Fruit fly (Drosophila melanogaster) whole organism, prepupa: ENCODE results near the gene ldbr.
A peak's percentile ranks its signal among the peaks of the same experiment; 100 is the strongest.

Experiments used
- Blimp-1 ChIP-seq: fragments of 200-800 bp; sonication (Bioruptor generic); optimal IDR thresholded peaks from 3 replicates; lab custom pipeline; 2017; ENCODE audit warnings: missing biosample characterization, missing genetic modification characterization, mild to moderate bottlenecking, moderate library complexity, missing genetic modification reagents
- CG10631 ChIP-seq: fragments of 200-800 bp; sonication (Bioruptor generic); optimal IDR thresholded peaks from 2 replicates; lab custom pipeline; 2016; ENCODE audit warnings: missing biosample characterization, missing genetic modification characterization
- CG11294 ChIP-seq: fragments of 200-800 bp; sonication (Bioruptor generic); IDR thresholded peaks from 2 replicates; pipeline ENCODE4 v1.3.6; 2022; ENCODE audit warnings: missing biosample characterization, missing genetic modification characterization
- CG11762 ChIP-seq: fragments of 200-800 bp; sonication (Bioruptor generic); optimal IDR thresholded peaks from 3 replicates; lab custom pipeline; 2016; ENCODE audit warnings: missing biosample characterization, missing genetic modification characterization; ENCODE audit not compliant: insufficient read depth
- CG11902 ChIP-seq: fragments of 200-800 bp; sonication (Bioruptor generic); optimal IDR thresholded peaks from 3 replicates; lab custom pipeline; 2016; ENCODE audit warnings: missing biosample characterization, missing genetic modification characterization
- CG1621 ChIP-seq: fragments of 200-800 bp; sonication (Bioruptor generic); optimal IDR thresholded peaks from 3 replicates; lab custom pipeline; 2018; ENCODE audit warnings: missing biosample characterization, mild to moderate bottlenecking, missing genetic modification characterization
- CG16779 ChIP-seq: fragments of 200-800 bp; sonication (Bioruptor generic); optimal IDR thresholded peaks from 3 replicates; lab custom pipeline; 2017; ENCODE audit warnings: missing biosample characterization, mild to moderate bottlenecking, missing genetic modification characterization
- CG3032 ChIP-seq: fragments of 200-800 bp; optimal IDR thresholded peaks from 2 replicates; lab custom pipeline; 2019; ENCODE audit warnings: missing biosample characterization, mild to moderate bottlenecking, missing genetic modification characterization, moderate library complexity
- CG31627 ChIP-seq: fragments of 200-800 bp; sonication (Bioruptor generic); optimal IDR thresholded peaks from 3 replicates; lab custom pipeline; 2016; ENCODE audit warnings: missing biosample characterization, missing genetic modification characterization
- CG34406 ChIP-seq: fragments of 200-800 bp; sonication (Bioruptor generic); optimal IDR thresholded peaks from 3 replicates; lab custom pipeline; 2016; ENCODE audit warnings: missing biosample characterization, missing genetic modification characterization
- CG3919 ChIP-seq: fragments of 200-800 bp; sonication (Bioruptor generic); optimal IDR thresholded peaks from 3 replicates; lab custom pipeline; 2016; ENCODE audit warnings: missing biosample characterization, missing genetic modification characterization
- CG4318 ChIP-seq: fragments of 200-800 bp; sonication (Bioruptor generic); optimal IDR thresholded peaks from 3 replicates; lab custom pipeline; 2017; ENCODE audit warnings: missing biosample characterization, mild to moderate bottlenecking, missing genetic modification characterization
- CG6163 ChIP-seq: fragments of 200-800 bp; sonication (Bioruptor generic); IDR thresholded peaks from 3 replicates; pipeline ENCODE4 v1.3.6; 2022; ENCODE audit warnings: missing biosample characterization, missing genetic modification characterization
- CG6276 ChIP-seq: fragments of 200-800 bp; sonication (Bioruptor generic); optimal IDR thresholded peaks from 2 replicates; lab custom pipeline; 2017; ENCODE audit warnings: missing biosample characterization, mild to moderate bottlenecking, missing genetic modification characterization
- CG6792 ChIP-seq: fragments of 200-800 bp; sonication (Bioruptor generic); optimal IDR thresholded peaks from 3 replicates; lab custom pipeline; 2016; ENCODE audit warnings: missing biosample characterization, missing genetic modification characterization
- CG6808 ChIP-seq: fragments of 200-800 bp; sonication (Bioruptor generic); optimal IDR thresholded peaks from 3 replicates; lab custom pipeline; 2017; ENCODE audit warnings: missing biosample characterization, missing genetic modification characterization, mild to moderate bottlenecking, moderate library complexity, missing genetic modification reagents
- CG7368 ChIP-seq: fragments of 200-800 bp; sonication (Bioruptor generic); optimal IDR thresholded peaks from 3 replicates; lab custom pipeline; 2016; ENCODE audit warnings: missing biosample characterization, missing genetic modification characterization
- CG8119 ChIP-seq: fragments of 200-800 bp; sonication (Bioruptor generic); IDR thresholded peaks from 3 replicates; pipeline ENCODE4 v1.3.6; 2022; ENCODE audit warnings: missing biosample characterization, missing genetic modification characterization
- CG8319 ChIP-seq: fragments of 200-800 bp; sonication (Bioruptor generic); optimal IDR thresholded peaks from 3 replicates; lab custom pipeline; 2016; ENCODE audit warnings: missing biosample characterization, missing genetic modification characterization
- CG8632 ChIP-seq: fragments of 200-800 bp; sonication (Bioruptor generic); optimal IDR thresholded peaks from 3 replicates; lab custom pipeline; 2016; ENCODE audit warnings: missing biosample characterization, missing genetic modification characterization
- Eip75B ChIP-seq: fragments of 200-800 bp; sonication (Bioruptor generic); optimal IDR thresholded peaks from 3 replicates; lab custom pipeline; 2016; ENCODE audit warnings: missing biosample characterization, missing genetic modification characterization
- Ets96B ChIP-seq: fragments of 200-800 bp; optimal IDR thresholded peaks from 2 replicates; lab custom pipeline; 2019; ENCODE audit warnings: missing biosample characterization, mild to moderate bottlenecking, missing genetic modification characterization, moderate library complexity
- Gug ChIP-seq: fragments of 200-800 bp; sonication (Bioruptor generic); IDR thresholded peaks from 2 replicates; pipeline ENCODE4 v1.3.6; 2022; ENCODE audit warnings: missing biosample characterization, missing genetic modification characterization
- Hr38 ChIP-seq: sonication (Bioruptor generic); optimal IDR thresholded peaks from 2 replicates; lab custom pipeline; 2016; ENCODE audit warnings: missing biosample characterization, missing genetic modification characterization
- Hr4 ChIP-seq: fragments of 200-800 bp; sonication (Bioruptor generic); optimal IDR thresholded peaks from 3 replicates; lab custom pipeline; 2016; ENCODE audit warnings: missing biosample characterization, missing genetic modification characterization
- Lpt ChIP-seq: fragments of 200-800 bp; sonication (Bioruptor generic); optimal IDR thresholded peaks from 3 replicates; lab custom pipeline; 2016; ENCODE audit warnings: missing biosample characterization, missing genetic modification characterization
- OdsH ChIP-seq: fragments of 200-800 bp; sonication (Bioruptor generic); optimal IDR thresholded peaks from 3 replicates; lab custom pipeline; 2016; ENCODE audit warnings: missing biosample characterization, missing genetic modification characterization
- Smox ChIP-seq: fragments of 200-800 bp; sonication (Bioruptor generic); optimal IDR thresholded peaks from 3 replicates; lab custom pipeline; 2016; ENCODE audit warnings: missing biosample characterization, missing genetic modification characterization
- Sox102F ChIP-seq: fragments of 200-800 bp; sonication (Bioruptor generic); optimal IDR thresholded peaks from 2 replicates; lab custom pipeline; 2016; ENCODE audit warnings: missing biosample characterization, mild to moderate bottlenecking, missing genetic modification characterization
- Sox14 ChIP-seq: fragments of 200-800 bp; sonication (Bioruptor generic); optimal IDR thresholded peaks from 3 replicates; lab custom pipeline; 2016; ENCODE audit warnings: missing biosample characterization, missing genetic modification characterization
- Sox15 ChIP-seq: fragments of 200-800 bp; sonication (Bioruptor generic); optimal IDR thresholded peaks from 3 replicates; lab custom pipeline; 2016; ENCODE audit warnings: missing biosample characterization, missing genetic modification characterization
- achi ChIP-seq: fragments of 200-800 bp; sonication (Bioruptor generic); optimal IDR thresholded peaks from 3 replicates; lab custom pipeline; 2016; ENCODE audit warnings: missing biosample characterization, missing genetic modification characterization
- acj6 ChIP-seq: fragments of 200-800 bp; sonication (Bioruptor generic); optimal IDR thresholded peaks from 3 replicates; lab custom pipeline; 2016; ENCODE audit warnings: missing biosample characterization, missing genetic modification characterization
- cyc ChIP-seq: fragments of 200-800 bp; sonication (Bioruptor generic); optimal IDR thresholded peaks from 3 replicates; lab custom pipeline; 2016; ENCODE audit warnings: missing biosample characterization, missing genetic modification characterization
- dac ChIP-seq: fragments of 200-800 bp; sonication (Bioruptor generic); optimal IDR thresholded peaks from 2 replicates; lab custom pipeline; 2017; ENCODE audit warnings: missing biosample characterization, mild to moderate bottlenecking, missing genetic modification characterization
- dsx ChIP-seq: fragments of 200-800 bp; optimal IDR thresholded peaks from 3 replicates; lab custom pipeline; 2019; ENCODE audit warnings: missing biosample characterization, mild to moderate bottlenecking, missing genetic modification characterization, moderate library complexity; ENCODE audit not compliant: poor library complexity, severe bottlenecking
- eg ChIP-seq: fragments of 200-800 bp; sonication (Bioruptor generic); IDR thresholded peaks from 3 replicates; pipeline ENCODE4 v1.3.6; 2022; ENCODE audit warnings: missing biosample characterization, missing genetic modification characterization
- esn ChIP-seq: fragments of 200-800 bp; sonication (Bioruptor generic); optimal IDR thresholded peaks from 2 replicates; lab custom pipeline; 2016; ENCODE audit warnings: missing biosample characterization, mild to moderate bottlenecking, missing genetic modification characterization, moderate library complexity
- lz ChIP-seq: fragments of 200-800 bp; sonication (Bioruptor generic); optimal IDR thresholded peaks from 3 replicates; lab custom pipeline; 2016; ENCODE audit warnings: missing biosample characterization, missing genetic modification characterization
- pdm3 ChIP-seq: fragments of 200-800 bp; sonication (Bioruptor generic); optimal IDR thresholded peaks from 3 replicates; lab custom pipeline; 2016; ENCODE audit warnings: missing biosample characterization, missing genetic modification characterization
- salr ChIP-seq, 2 experiments: fragments of 200-800 bp; sonication (Bioruptor generic); optimal IDR thresholded peaks; 3 replicates each; lab custom pipeline; 2016 to 2018; ENCODE audit warnings: missing biosample characterization in 2 of 2, missing genetic modification characterization in 2 of 2, mild to moderate bottlenecking in 1 of 2
- spab ChIP-seq: fragments of 200-800 bp; sonication (Bioruptor generic); optimal IDR thresholded peaks from 2 replicates; lab custom pipeline; 2017; ENCODE audit warnings: missing biosample characterization, mild to moderate bottlenecking, missing genetic modification characterization, missing genetic modification reagents
- topi ChIP-seq: fragments of 200-800 bp; sonication (Bioruptor generic); optimal IDR thresholded peaks from 3 replicates; lab custom pipeline; 2016; ENCODE audit warnings: missing biosample characterization, missing genetic modification characterization

The ldbr gene

DNA sequence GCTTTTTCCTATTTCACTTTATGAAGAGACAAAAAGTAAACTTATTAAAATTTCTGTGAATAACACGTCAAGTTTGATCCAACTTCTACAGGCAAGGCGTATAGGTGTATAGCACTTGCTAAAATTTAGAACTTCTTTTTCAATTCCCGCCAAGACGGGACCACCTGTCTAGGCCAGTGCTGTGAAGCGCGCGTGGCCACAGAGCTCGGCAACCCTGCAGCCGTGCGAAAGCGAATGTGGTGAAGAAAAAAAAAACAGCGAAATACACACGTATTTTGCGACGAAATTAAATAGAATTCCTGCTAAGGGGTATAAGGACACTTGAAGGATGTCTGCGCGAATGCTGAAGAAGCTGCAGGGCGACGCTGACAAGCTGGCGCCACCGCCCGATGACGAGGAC is 11.5 kb upstream of the ldbr start, which contains the start of gene Nulp1:
Gene Nulp1, plus strand, starts transcription at position 198 of the 400 bp plus-strand sequence.
- TF ChIP-seq Blimp-1, result peak; percentile 94
- TF ChIP-seq CG6163 (GFP tag; lab: Robert Waterston, UW), result 0 out of 3 replicates have a peak, but pooled peaks have one; percentile 20
- no peak for TF ChIP-seq acj6
- peak; percentile 60 for TF ChIP-seq esn

DNA sequence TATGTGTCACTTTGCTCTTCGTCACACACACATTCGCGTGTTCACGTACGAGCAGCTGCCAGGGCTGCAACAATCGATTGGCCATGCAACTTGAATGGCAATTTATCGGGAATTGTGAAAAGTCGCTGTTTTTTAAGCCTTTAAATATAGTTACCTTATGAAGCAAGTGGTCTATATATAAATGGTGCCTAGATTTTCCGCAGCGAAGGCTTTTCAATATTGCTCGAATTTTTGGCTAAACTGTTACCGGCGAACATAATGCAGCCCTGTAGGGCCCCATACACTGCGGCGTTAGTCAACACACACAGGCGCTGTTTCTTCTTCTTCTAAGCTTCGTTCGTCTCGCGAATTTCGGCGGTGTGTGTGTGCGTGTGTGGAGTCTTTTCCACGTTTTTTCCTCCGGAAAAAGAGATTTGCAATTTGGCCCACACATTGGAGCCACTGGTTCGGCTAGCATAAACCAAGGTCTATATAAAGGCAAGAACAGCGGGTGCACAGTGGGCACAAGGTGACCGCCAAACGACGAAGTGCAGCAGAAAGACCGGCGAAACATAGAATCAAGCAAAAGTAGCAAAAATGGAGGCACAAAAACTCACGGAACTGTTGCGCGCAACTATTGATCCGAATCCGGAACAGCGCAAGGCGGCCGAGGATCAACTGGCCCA is 5.6 kb upstream of the ldbr start, which contains the start of the genes Arp3 and msk:
Gene Arp3, minus strand, starts transcription at position 39 of the 665 bp plus-strand sequence.
Gene msk, plus strand, starts transcription at position 316 of the 665 bp plus-strand sequence.
- TF ChIP-seq Sox102F, result no peak
- no peak for TF ChIP-seq dsx (GFP tag; lab: Kevin White, UChicago)
- TF ChIP-seq CG10631 (GFP tag; lab: Kevin White, UChicago), result no peak
- TF ChIP-seq Sox14, result peak; percentile 82
- TF ChIP-seq esn, result peak; percentile 78
- 0 out of 2 replicates have a peak, but pooled peaks have one; percentile 19 for TF ChIP-seq Gug
- peak; percentile 80 for TF ChIP-seq lz (GFP tag; lab: Kevin White, UChicago)
- peak; percentile 56; the same call in 2 of the 3 replicates for TF ChIP-seq CG6163 (GFP tag; lab: Robert Waterston, UW)
- TF ChIP-seq CG31627, result peak; percentile 86
- TF ChIP-seq spab (GFP tag; lab: Kevin White, UChicago), result no peak
- no peak for TF ChIP-seq CG4318
- peak; percentile 26 for TF ChIP-seq CG8632 (GFP tag; lab: Kevin White, UChicago)
- peak; percentile 78 for TF ChIP-seq topi (GFP tag; lab: Kevin White, UChicago)
- peak; percentile 67 for TF ChIP-seq CG3032
- TF ChIP-seq CG8119 (GFP tag; lab: Robert Waterston, UW), result peak; percentile 26; the same call in 1 of the 3 replicates
- peak; percentile 83 for TF ChIP-seq CG3919 (GFP tag; lab: Kevin White, UChicago)
- no peak for TF ChIP-seq Eip75B
- peak; percentile 67 for TF ChIP-seq CG7368 (GFP tag; lab: Kevin White, UChicago)
- peak; percentile 67 for TF ChIP-seq CG6792 (GFP tag; lab: Kevin White, UChicago)
- no peak for TF ChIP-seq acj6
- TF ChIP-seq CG34406 (GFP tag; lab: Kevin White, UChicago), result peak; percentile 61
- peak; percentile 64 for TF ChIP-seq Sox15 (GFP tag; lab: Kevin White, UChicago)
- TF ChIP-seq dac (GFP tag; lab: Kevin White, UChicago), result peak; percentile 38
- peak in 1 of 2 experiments; percentile 39 for TF ChIP-seq salr (GFP tag; optimal IDR thresholded peaks at IDR 0.05; lab: Kevin White, UChicago)
- TF ChIP-seq CG8319 (GFP tag; lab: Kevin White, UChicago), result peak; percentile 45
- TF ChIP-seq Blimp-1, result no peak
- TF ChIP-seq CG6808, result no peak
- peak; percentile 80 for TF ChIP-seq achi (GFP tag; lab: Kevin White, UChicago)
- TF ChIP-seq CG1621, result peak; percentile 46
- TF ChIP-seq Hr38 (GFP tag; lab: Kevin White, UChicago), result peak; percentile 27
- TF ChIP-seq Hr4 (GFP tag; lab: Kevin White, UChicago), result no peak
- TF ChIP-seq CG6276 (GFP tag; lab: Kevin White, UChicago), result no peak
- peak; percentile 70 for TF ChIP-seq Lpt
- 0 out of 3 replicates have a peak, but pooled peaks have one; percentile 41 for TF ChIP-seq eg
- TF ChIP-seq Smox (GFP tag; lab: Kevin White, UChicago), result no peak
- TF ChIP-seq CG11902, result peak; percentile 66
- TF ChIP-seq OdsH (GFP tag; lab: Kevin White, UChicago), result no peak
- no peak for TF ChIP-seq pdm3 (GFP tag; lab: Kevin White, UChicago)
- TF ChIP-seq CG11762, result peak; percentile 39
- TF ChIP-seq cyc (GFP tag; lab: Kevin White, UChicago), result peak; percentile 85
- no peak for TF ChIP-seq CG16779 (tag; lab: Kevin White, UChicago)
- TF ChIP-seq CG11294 (GFP tag; lab: Robert Waterston, UW), result peak; percentile 43; the same call in 1 of the 2 replicates
- TF ChIP-seq Ets96B (tag; lab: Kevin White, UChicago), result peak; percentile 51
